Fruit fly (Drosophila melanogaster): ENCODE data around the gene TfIIEbeta.

TfIIEbeta gene

DNA sequence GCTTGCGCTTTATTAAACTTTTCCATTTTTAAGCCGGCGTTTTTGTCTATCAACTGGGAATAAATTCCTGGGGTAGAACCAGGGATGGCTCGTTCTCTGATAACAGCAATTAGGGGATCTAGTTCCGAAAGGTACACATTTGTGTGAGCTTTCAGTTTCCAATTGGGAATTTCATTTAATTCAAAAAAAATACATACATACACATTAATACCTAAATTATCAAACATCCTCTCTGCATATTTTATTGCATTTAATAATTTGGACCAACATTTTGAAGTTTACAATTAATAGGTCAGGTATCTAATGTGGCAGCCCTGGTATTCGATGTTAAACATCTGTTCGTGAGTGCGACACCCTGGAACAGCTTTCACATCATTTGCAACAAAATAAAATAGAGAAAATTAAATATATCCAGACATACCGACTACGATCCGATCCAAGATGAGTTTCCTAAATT lies 27.7 kb upstream of the TfIIEbeta start, which contains the start of the genes CG15011 and CG1309 (continued):
- peak; percentile 86 for TF ChIP-seq B-H2 (GFP tag; optimal IDR thresholded peaks at IDR 0.05)
- TF ChIP-seq her (GFP tag; optimal IDR thresholded peaks at IDR 0.05): peak; percentile 66
- TF ChIP-seq so (GFP tag; IDR thresholded peaks at IDR 0.05): peak; percentile 73; the same call in 1 of the 3 replicates
- peak; percentile 24 for TF ChIP-seq emc (GFP tag; optimal IDR thresholded peaks at IDR 0.05)
- peak; percentile 90 for TF ChIP-seq CG13424 (tag; optimal IDR thresholded peaks at IDR 0.05)
- peak; percentile 88 for TF ChIP-seq CG13624 (GFP tag; optimal IDR thresholded peaks at IDR 0.05)
- TF ChIP-seq PHDP (tag; optimal IDR thresholded peaks at IDR 0.05): peak; percentile 83
- TF ChIP-seq CG13287 (GFP tag; IDR thresholded peaks at IDR 0.05; ENCODE audit: partially characterized antibody): peak; percentile 64; the same call in 1 of the 2 replicates
- TF ChIP-seq Max (GFP tag; optimal IDR thresholded peaks at IDR 0.05): peak; percentile 84
- TF ChIP-seq CG6654 (GFP tag; optimal IDR thresholded peaks at IDR 0.05): peak; percentile 39
- peak; percentile 83 for TF ChIP-seq lmd (GFP tag; IDR thresholded peaks at IDR 0.05)
- TF ChIP-seq vvl (GFP tag; IDR thresholded peaks at IDR 0.05): peak; percentile 84
- peak; percentile 58 for TF ChIP-seq Ets97D (GFP tag; optimal IDR thresholded peaks at IDR 0.05)
- TF ChIP-seq Deaf1 (tag; optimal IDR thresholded peaks at IDR 0.05): no peak
- TF ChIP-seq bsh (GFP tag; optimal IDR thresholded peaks at IDR 0.05): peak; percentile 33 to 83
- TF ChIP-seq HLH4C (GFP tag; IDR thresholded peaks at IDR 0.05; ENCODE audit: partially characterized antibody): no peak
- TF ChIP-seq CG2678 (tag; optimal IDR thresholded peaks at IDR 0.05): peak; percentile 87
- TF ChIP-seq Optix (GFP tag; IDR thresholded peaks at IDR 0.05): peak; percentile 69; the same call in 1 of the 3 replicates
- TF ChIP-seq tio (GFP tag; optimal IDR thresholded peaks at IDR 0.05): no peak
- TF ChIP-seq CG15601 (tag; optimal IDR thresholded peaks at IDR 0.05): peak; percentile 80
- peak; percentile 28 for TF ChIP-seq CG4707 (GFP tag; optimal IDR thresholded peaks at IDR 0.05)
- TF ChIP-seq Neu2 (GFP tag; optimal IDR thresholded peaks at IDR 0.05; ENCODE audit: borderline replicate concordance): peak; percentile 48
- TF ChIP-seq nmo (GFP tag; optimal IDR thresholded peaks at IDR 0.05): peak; percentile 92
- TF ChIP-seq CG11504 (tag; optimal IDR thresholded peaks at IDR 0.05): peak; percentile 84
- peak; percentile 66 for TF ChIP-seq Taf1 (GFP tag; IDR thresholded peaks at IDR 0.05)
- peak; percentile 86 for TF ChIP-seq grau (tag; optimal IDR thresholded peaks at IDR 0.05)
- peak in 1 of 3 experiments; percentile 35 for TF ChIP-seq Stat92E (GFP tag; optimal IDR thresholded peaks at IDR 0.05)
- TF ChIP-seq CG7271 (tag; optimal IDR thresholded peaks at IDR 0.05): no peak
- TF ChIP-seq ato (GFP tag; IDR thresholded peaks at IDR 0.05; ENCODE audit: partially characterized antibody): no peak
- TF ChIP-seq CG2199 (GFP tag; IDR thresholded peaks at IDR 0.05): 0 out of 3 replicates have a peak, but pooled peaks have one; percentile 23
- TF ChIP-seq CG10274 (GFP tag; optimal IDR thresholded peaks at IDR 0.05): peak; percentile 48
- TF ChIP-seq CG11398 (GFP tag; optimal IDR thresholded peaks at IDR 0.05): peak; percentile 65
- TF ChIP-seq sd (tag; optimal IDR thresholded peaks at IDR 0.05): peak; percentile 99
- peak; percentile 81 for TF ChIP-seq CG10147 (GFP tag; optimal IDR thresholded peaks at IDR 0.05)
- peak; percentile 21 for TF ChIP-seq Jarid2 (GFP tag; optimal IDR thresholded peaks at IDR 0.05)
- no peak for TF ChIP-seq bowl (GFP tag; IDR thresholded peaks at IDR 0.05)
- TF ChIP-seq CG9215 (GFP tag; IDR thresholded peaks at IDR 0.05): peak; percentile 73
- no peak for TF ChIP-seq sens-2 (GFP tag; IDR thresholded peaks at IDR 0.05)
- no peak; the same call in 1 of the 2 replicates for TF ChIP-seq gsb (GFP tag; IDR thresholded peaks at IDR 0.05)
- TF ChIP-seq rib (GFP tag; IDR thresholded peaks at IDR 0.05): 0 out of 2 replicates have a peak, but pooled peaks have one; percentile 35
- no peak for TF ChIP-seq ash1 (GFP tag; optimal IDR thresholded peaks at IDR 0.05)
- TF ChIP-seq yki (optimal IDR thresholded peaks at IDR 0.05): no peak
- TF ChIP-seq pan (optimal IDR thresholded peaks at IDR 0.05): no peak
- peak in 1 of 2 experiments; percentile 55 for TF ChIP-seq pan (GFP tag; optimal IDR thresholded peaks at IDR 0.05 in 1 of 2, IDR thresholded peaks at IDR 0.05 in 1 of 2)
- peak; percentile 72 for TF ChIP-seq trh (GFP tag; optimal IDR thresholded peaks at IDR 0.05)
- TF ChIP-seq CG10979 (tag; optimal IDR thresholded peaks at IDR 0.05): peak; percentile 81
- TF ChIP-seq scrt (GFP tag; optimal IDR thresholded peaks at IDR 0.05): peak; percentile 65
- TF ChIP-seq MESR4 (GFP tag; optimal IDR thresholded peaks at IDR 0.05): peak; percentile 63
- peak; percentile 31 for TF ChIP-seq tup (GFP tag; optimal IDR thresholded peaks at IDR 0.05)
- TF ChIP-seq CrebB (tag; optimal IDR thresholded peaks at IDR 0.05): peak; percentile 65
